Worm (Caenorhabditis elegans) whole organism, mixed stage, embryonic: Measurements from ENCODE around the gene sru-42.

Experiments
- lin-13 ChIP-seq: fragments of 150-350 bp; optimal IDR thresholded peaks from 2 replicates; lab custom pipeline; 2014; ENCODE audit warnings: missing biosample characterization, missing genetic modification characterization
- snpc-4 ChIP-seq: fragments of 150-350 bp; optimal IDR thresholded peaks from 2 replicates; lab custom pipeline; 2014; ENCODE audit warnings: missing biosample characterization, missing genetic modification characterization
- tbx-8 ChIP-seq: fragments of 200-800 bp; sonication (Bioruptor generic); optimal IDR thresholded peaks from 2 replicates; lab custom pipeline; 2018; ENCODE audit warnings: mild to moderate bottlenecking, missing genetic modification characterization, moderate library complexity, missing compliant biosample characterization

The sru-42 gene

ce11 chrV:15699799-15700198, 49.5 kb downstream of the sru-42 start, which contains the start of gene nhr-199:
Gene nhr-199, minus strand, starts transcription at chrV:15699899.
- TF ChIP-seq tbx-8 (no peak), snpc-4 (no peak), lin-13 (tag; lab: Kevin White, UChicago) (no peak)
